Worm (Caenorhabditis elegans): Measurements from ENCODE around the gene msp-51.
A peak's percentile ranks its signal among the peaks of the same experiment; 100 is the strongest.
"Not testable (repeated sequence)": the region's sequence is repeated elsewhere in the genome, so short reads cannot be mapped to it uniquely, and the experiment has no call there.

msp-51 gene

ce11 chrIV:5274123-5274581 lies 21.0 kb downstream of the msp-51 start, which contains the start of gene slfl-4:
Gene slfl-4, plus strand, starts transcription at chrIV:5274531.
- TF ChIP-seq F13H6.1 (tag; optimal IDR thresholded peaks at IDR 0.05) (no peak), nhr-21 (tag; optimal IDR thresholded peaks at IDR 0.05) (no peak), lin-39 (tag; optimal IDR thresholded peaks at IDR 0.05) (no peak), nhr-12 (tag; optimal IDR thresholded peaks at IDR 0.05) (no peak), blmp-1 (tag; optimal IDR thresholded peaks at IDR 0.05; ENCODE audit: insufficient read depth) (no peak), elt-3 (tag; optimal IDR thresholded peaks at IDR 0.05) (no peak), unc-55 (GFP tag; optimal IDR thresholded peaks at IDR 0.05) (no peak)

- TF ChIP-seq nhr-12 (tag; optimal IDR thresholded peaks at IDR 0.05), result no peak
- TF ChIP-seq blmp-1 (tag; optimal IDR thresholded peaks at IDR 0.05; ENCODE audit: insufficient read depth), result no peak
- no peak for TF ChIP-seq ama-1 (optimal IDR thresholded peaks at IDR 0.05)
- no peak for TF ChIP-seq nhr-237 (tag; optimal IDR thresholded peaks at IDR 0.05)
- TF ChIP-seq Y55F3AM.14 (GFP tag; optimal IDR thresholded peaks at IDR 0.05), result no peak
- TF ChIP-seq ceh-82 (tag; optimal IDR thresholded peaks at IDR 0.05), result no peak
- TF ChIP-seq elt-1 (tag; optimal IDR thresholded peaks at IDR 0.05), result no peak
Observed at ce11 chrIV:5273385-5273784, 21.8 kb downstream of the msp-51 start.

- TF ChIP-seq ztf-1 (GFP tag; conservative IDR thresholded peaks at IDR 0.05) (no peak), Y55F3AM.14 (GFP tag; optimal IDR thresholded peaks at IDR 0.05) (no peak), snpc-4 (tag; optimal IDR thresholded peaks at IDR 0.05) (no peak)
Observed at ce11 chrIV:5272518-5272917, 22.6 kb downstream of the msp-51 start, which contains the start of gene F36H12.3. Gene F36H12.3, plus strand, starts transcription at chrIV:5272818.

- TF ChIP-seq lin-11 (tag; optimal IDR thresholded peaks at IDR 0.05) (no peak), peb-1 (tag; optimal IDR thresholded peaks at IDR 0.05) (no peak), unc-62 (GFP tag; optimal IDR thresholded peaks at IDR 0.05) (no peak)
Observed at ce11 chrIV:5268803-5269202, 26.3 kb downstream of the msp-51 start, which contains the start of gene F36H12.4. Gene F36H12.4, plus strand, starts transcription at chrIV:5269103.

DNA sequence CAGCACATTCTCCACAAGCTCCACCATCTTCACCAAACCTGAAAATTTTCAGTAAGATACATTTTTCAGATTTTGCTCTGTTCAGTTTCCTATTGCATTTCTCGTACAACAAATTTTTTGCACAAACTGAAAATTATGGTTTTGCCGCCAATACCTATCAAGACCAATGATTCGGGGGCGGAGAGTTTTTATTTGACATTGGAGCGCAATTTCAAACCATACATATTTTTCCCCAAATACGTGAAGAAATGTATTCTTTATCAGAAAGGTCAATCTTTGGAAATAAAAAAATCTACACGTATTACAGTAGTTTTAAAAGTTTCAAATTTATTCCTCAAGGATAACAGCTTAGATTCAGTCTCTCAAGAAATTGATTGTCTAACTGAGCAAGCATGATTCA lies 28.7 kb downstream of the msp-51 start, which contains the start of gene F36H12.5:
Gene F36H12.5 (plus strand): TSS at position 301 of the 400 bp plus-strand sequence.
- TF ChIP-seq mdl-1 (tag; optimal IDR thresholded peaks at IDR 0.05) (no peak), nhr-129 (tag; optimal IDR thresholded peaks at IDR 0.05) (no peak), blmp-1 (tag; optimal IDR thresholded peaks at IDR 0.05; ENCODE audit: insufficient read depth) (no peak), ceh-82 (tag; optimal IDR thresholded peaks at IDR 0.05) (no peak), nhr-25 (tag; optimal IDR thresholded peaks at IDR 0.05) (no peak), mbf-1 (tag; optimal IDR thresholded peaks at IDR 0.05) (no peak), nhr-237 (tag; optimal IDR thresholded peaks at IDR 0.05) (no peak), fos-1 (tag; optimal IDR thresholded peaks at IDR 0.05) (no peak), C34F6.9 (tag; optimal IDR thresholded peaks at IDR 0.05) (no peak), alr-1 (tag; optimal IDR thresholded peaks at IDR 0.05) (no peak), ztf-1 (GFP tag; conservative IDR thresholded peaks at IDR 0.05) (no peak), ceh-16 (tag; optimal IDR thresholded peaks at IDR 0.05) (no peak), aly-2 (tag; optimal IDR thresholded peaks at IDR 0.05) (no peak), peb-1 (tag; optimal IDR thresholded peaks at IDR 0.05) (no peak), ztf-11 (tag; optimal IDR thresholded peaks at IDR 0.05) (no peak), elt-3 (tag; optimal IDR thresholded peaks at IDR 0.05) (no peak), R02D3.7 (tag; optimal IDR thresholded peaks at IDR 0.05) (no peak)

ce11 chrIV:5264700-5265210 lies 30.4 kb downstream of the msp-51 start:
- TF ChIP-seq snpc-4 (tag; optimal IDR thresholded peaks at IDR 0.05), result peak; percentile 68
- TF ChIP-seq ama-1 (optimal IDR thresholded peaks at IDR 0.05), result peak; percentile 61

- not testable (repeated sequence) for TF ChIP-seq lin-13 (GFP tag; optimal IDR thresholded peaks at IDR 0.05); elt-1 (tag; optimal IDR thresholded peaks at IDR 0.05); unc-39 (tag; optimal IDR thresholded peaks at IDR 0.05)
Observed at ce11 chrIV:5260289-5260688, 34.9 kb downstream of the msp-51 start, which contains the start of gene msp-19. Gene msp-19, plus strand, starts transcription at chrIV:5260589.
